Worm (Caenorhabditis elegans) whole organism, early embryonic: ENCODE results near the gene cyld-1.

ENCODE experiments used
- ama-1 ChIP-seq: fragments of 150-350 bp; optimal IDR thresholded peaks from 2 replicates; lab custom pipeline; 2014
- ceh-13 ChIP-seq: fragments of 200-800 bp; sonication (Bioruptor generic); optimal IDR thresholded peaks from 2 replicates; lab custom pipeline; 2018; ENCODE audit warnings: mild to moderate bottlenecking, missing genetic modification characterization, missing compliant biosample characterization
- hmg-4 ChIP-seq: fragments of 200-800 bp; sonication (Bioruptor generic); optimal IDR thresholded peaks from 2 replicates; lab custom pipeline; 2018; ENCODE audit warnings: mild to moderate bottlenecking, missing genetic modification characterization, missing compliant biosample characterization
- pes-1 ChIP-seq: fragments of 200-800 bp; sonication (Bioruptor generic); IDR thresholded peaks from 2 replicates; pipeline ENCODE4 v1.3.6; 2022; ENCODE audit warnings: missing genetic modification reagents, missing genetic modification characterization, missing compliant biosample characterization
- sea-1 ChIP-seq: fragments of 200-800 bp; sonication (Bioruptor generic); conservative IDR thresholded peaks from 2 replicates; pipeline ENCODE4 v1.3.6; 2022; ENCODE audit warnings: missing genetic modification characterization, missing compliant biosample characterization
- tbx-11 ChIP-seq: fragments of 200-800 bp; sonication (Bioruptor generic); IDR thresholded peaks from 2 replicates; pipeline ENCODE4 v1.3.6; 2022; ENCODE audit warnings: missing genetic modification characterization, missing compliant biosample characterization
- tra-4 ChIP-seq: sonication (generic microtip); optimal IDR thresholded peaks from 2 replicates; lab custom pipeline; 2017; ENCODE audit warnings: missing genetic modification characterization, missing compliant biosample characterization

ce11 chrIII:9892855-9893254 lies 17.6 kb downstream of the cyld-1 start, which contains the start of gene mam-7:
- TF ChIP-seq pes-1 (no peak), hmg-4 (GFP tag; lab: Kevin White, UChicago) (no peak), ama-1 (no peak), sea-1 (GFP tag; lab: Robert Waterston, UW) (no peak), ceh-13 (GFP tag; lab: Kevin White, UChicago) (no peak), tbx-11 (no peak), tra-4 (tag; lab: Kevin White, UChicago) (no peak)
